Fruit fly (Drosophila melanogaster) Kc167 (cell line): ENCODE results near the gene Ubc4.

Source experiments
- Myc ChIP-seq: fragments of >200 bp; optimal IDR thresholded peaks from 2 replicates; lab custom pipeline; 2017; ENCODE audit warnings: missing external identifiers
- Sin3A ChIP-seq: fragments of >200 bp; optimal IDR thresholded peaks from 2 replicates; lab custom pipeline; 2018; ENCODE audit warnings: missing external identifiers
- h ChIP-seq: fragments of >200 bp; optimal IDR thresholded peaks from 3 replicates; lab custom pipeline; 2018; ENCODE audit warnings: missing external identifiers
- insv ChIP-seq: fragments of >200 bp; optimal IDR thresholded peaks from 3 replicates; lab custom pipeline; 2018; ENCODE audit warnings: missing external identifiers
- psq ChIP-seq: fragments of >200 bp; optimal IDR thresholded peaks from 2 replicates; lab custom pipeline; 2017; ENCODE audit warnings: missing external identifiers
- ttk ChIP-seq: sonication (Bioruptor generic); optimal IDR thresholded peaks from 2 replicates; lab custom pipeline; 2017; ENCODE audit warnings: missing external identifiers

Ubc4 gene

dm6 chr3L:9690798-9691475 lies 7.2 kb upstream of the Ubc4 start:
- TF ChIP-seq Sin3A = no peak
- no peak for TF ChIP-seq Myc (lab: Kevin White, UChicago)
- TF ChIP-seq psq (lab: Kevin White, UChicago) = no peak
- no peak for TF ChIP-seq h (lab: Kevin White, UChicago)
- no peak for TF ChIP-seq insv (lab: Kevin White, UChicago)
- no peak for TF ChIP-seq ttk (lab: Kevin White, UChicago)

- TF ChIP-seq Sin3A (no peak), Myc (lab: Kevin White, UChicago) (no peak), ttk (lab: Kevin White, UChicago) (no peak), h (lab: Kevin White, UChicago) (no peak), insv (lab: Kevin White, UChicago) (no peak), psq (lab: Kevin White, UChicago) (no peak)
Measured at dm6 chr3L:9691476-9691826, 6.7 kb upstream of the Ubc4 start.

dm6 chr3L:9692234-9692891 lies 5.8 kb upstream of the Ubc4 start:
- TF ChIP-seq Sin3A (no peak), h (lab: Kevin White, UChicago) (no peak)

- TF ChIP-seq Sin3A = no peak
- TF ChIP-seq Myc (lab: Kevin White, UChicago) = no peak
- no peak for TF ChIP-seq psq (lab: Kevin White, UChicago)
- TF ChIP-seq ttk (lab: Kevin White, UChicago) = no peak
- no peak for TF ChIP-seq insv (lab: Kevin White, UChicago)
- no peak for TF ChIP-seq h (lab: Kevin White, UChicago)
Measured at dm6 chr3L:9692892-9693551, 5.1 kb upstream of the Ubc4 start.

- no peak for TF ChIP-seq psq (lab: Kevin White, UChicago)
- no peak for TF ChIP-seq ttk (lab: Kevin White, UChicago)
- TF ChIP-seq h (lab: Kevin White, UChicago) = no peak
- no peak for TF ChIP-seq insv (lab: Kevin White, UChicago)
- TF ChIP-seq Myc (lab: Kevin White, UChicago) = no peak
- TF ChIP-seq Sin3A = no peak
Measured at dm6 chr3L:9693552-9694133, 4.5 kb upstream of the Ubc4 start.

dm6 chr3L:9694169-9694866 lies 3.8 kb upstream of the Ubc4 start:
- TF ChIP-seq Sin3A = no peak
- no peak for TF ChIP-seq insv (lab: Kevin White, UChicago)
- no peak for TF ChIP-seq ttk (lab: Kevin White, UChicago)
- TF ChIP-seq Myc (lab: Kevin White, UChicago) = no peak
- no peak for TF ChIP-seq psq (lab: Kevin White, UChicago)
- no peak for TF ChIP-seq h (lab: Kevin White, UChicago)

dm6 chr3L:9694867-9695236 lies 3.3 kb upstream of the Ubc4 start:
- TF ChIP-seq Sin3A = no peak

dm6 chr3L:9695242-9695641 lies 2.9 kb upstream of the Ubc4 start:
- TF ChIP-seq Sin3A (no peak), h (lab: Kevin White, UChicago) (no peak), Myc (lab: Kevin White, UChicago) (no peak), ttk (lab: Kevin White, UChicago) (no peak), insv (lab: Kevin White, UChicago) (no peak), psq (lab: Kevin White, UChicago) (no peak)

dm6 chr3L:9695647-9696046 lies 2.5 kb upstream of the Ubc4 start:
- TF ChIP-seq Myc (lab: Kevin White, UChicago) = no peak
- no peak for TF ChIP-seq insv (lab: Kevin White, UChicago)
- TF ChIP-seq psq (lab: Kevin White, UChicago) = no peak
- TF ChIP-seq h (lab: Kevin White, UChicago) = no peak
- no peak for TF ChIP-seq ttk (lab: Kevin White, UChicago)
- TF ChIP-seq Sin3A = no peak

- TF ChIP-seq Sin3A = no peak
- TF ChIP-seq psq (lab: Kevin White, UChicago) = no peak
- TF ChIP-seq insv (lab: Kevin White, UChicago) = no peak
- no peak for TF ChIP-seq ttk (lab: Kevin White, UChicago)
- no peak for TF ChIP-seq Myc (lab: Kevin White, UChicago)
- TF ChIP-seq h (lab: Kevin White, UChicago) = no peak
Measured at dm6 chr3L:9696650-9697526, 1.2 kb upstream of the Ubc4 start, which contains the start of gene Prps. TSS of gene Prps (minus strand) at chr3L:9696700.

- no peak for TF ChIP-seq insv (lab: Kevin White, UChicago)
- TF ChIP-seq h (lab: Kevin White, UChicago) = no peak
- TF ChIP-seq ttk (lab: Kevin White, UChicago) = no peak
- no peak for TF ChIP-seq psq (lab: Kevin White, UChicago)
- no peak for TF ChIP-seq Sin3A
- no peak for TF ChIP-seq Myc (lab: Kevin White, UChicago)
Measured at dm6 chr3L:9697527-9697883, 631 bp upstream of the Ubc4 start.
